Fruit fly (Drosophila melanogaster): ENCODE data around the gene VhaAC39-2.
A peak's percentile ranks its signal among the peaks of the same experiment; 100 is the strongest.

Gene VhaAC39-2

dm6 chr3R:23112680-23113362 lies 46.3 kb downstream of the VhaAC39-2 start, which contains the start of gene Cow (continued):
- TF ChIP-seq btn (GFP tag; optimal IDR thresholded peaks at IDR 0.05) (no peak), Dref (GFP tag; IDR thresholded peaks at IDR 0.05) (no peak), az2 (GFP tag; optimal IDR thresholded peaks at IDR 0.05) (peak; percentile 35), p53 (GFP tag; optimal IDR thresholded peaks at IDR 0.05) (no peak), CG16813 (GFP tag; IDR thresholded peaks at IDR 0.05; ENCODE audit: partially characterized antibody) (no peak), row (GFP tag; IDR thresholded peaks at IDR 0.05) (peak; percentile 84), CG5953 (GFP tag; IDR thresholded peaks at IDR 0.05) (no peak), CG10366 (GFP tag; IDR thresholded peaks at IDR 0.05) (peak; percentile 76), hbn (GFP tag; IDR thresholded peaks at IDR 0.05; ENCODE audit: partially characterized antibody) (no peak), bab2 (GFP tag; optimal IDR thresholded peaks at IDR 0.05) (peak; percentile 48), Xrp1 (GFP tag; IDR thresholded peaks at IDR 0.05) (peak; percentile 74), CG6683 (GFP tag; optimal IDR thresholded peaks at IDR 0.05) (peak; percentile 80), NC2α (GFP tag; optimal IDR thresholded peaks at IDR 0.05) (no peak), CG2116 (GFP tag; optimal IDR thresholded peaks at IDR 0.05) (peak; percentile 4), tna (GFP tag; IDR thresholded peaks at IDR 0.05; ENCODE audit: partially characterized antibody) (no peak), CG15073 (GFP tag; optimal IDR thresholded peaks at IDR 0.05) (no peak), CG4854 (GFP tag; optimal IDR thresholded peaks at IDR 0.05) (no peak), wdn (GFP tag; IDR thresholded peaks at IDR 0.05) (peak; percentile 39; the same call in 1 of the 2 replicates), CG4424 (GFP tag; optimal IDR thresholded peaks at IDR 0.05) (no peak), CG14667 (GFP tag; IDR thresholded peaks at IDR 0.05) (peak; percentile 51; the same call in 1 of the 2 replicates), CG12155 (GFP tag; optimal IDR thresholded peaks at IDR 0.05) (peak; percentile 57), ara (GFP tag; IDR thresholded peaks at IDR 0.05) (no peak), lola (GFP tag; optimal IDR thresholded peaks at IDR 0.05) (no peak), CG7357 (GFP tag; IDR thresholded peaks at IDR 0.05) (no peak), usp (GFP tag; optimal IDR thresholded peaks at IDR 0.05) (no peak), Hey (tag; optimal IDR thresholded peaks at IDR 0.05) (no peak), CG14860 (GFP tag; IDR thresholded peaks at IDR 0.05; ENCODE audit: partially characterized antibody) (no peak), CG13624 (GFP tag; optimal IDR thresholded peaks at IDR 0.05) (peak; percentile 54), CG14965 (GFP tag; optimal IDR thresholded peaks at IDR 0.05; ENCODE audit: borderline replicate concordance) (no peak), Scr (GFP tag; IDR thresholded peaks at IDR 0.05; ENCODE audit: partially characterized antibody) (no peak), HLH4C (GFP tag; IDR thresholded peaks at IDR 0.05; ENCODE audit: partially characterized antibody) (no peak), cwo (GFP tag; optimal IDR thresholded peaks at IDR 0.05) (peak; percentile 72), crc (GFP tag; optimal IDR thresholded peaks at IDR 0.05) (peak; percentile 31), pb (GFP tag; optimal IDR thresholded peaks at IDR 0.05) (no peak), C15 (GFP tag; IDR thresholded peaks at IDR 0.05) (0 out of 3 replicates have a peak, but pooled peaks have one; percentile 49), Spps (tag; optimal IDR thresholded peaks at IDR 0.05) (no peak), CG18619 (GFP tag; optimal IDR thresholded peaks at IDR 0.05) (peak; percentile 62), Vsx1 (GFP tag; optimal IDR thresholded peaks at IDR 0.05) (no peak), NK7.1 (GFP tag; optimal IDR thresholded peaks at IDR 0.05) (no peak), CG15601 (tag; optimal IDR thresholded peaks at IDR 0.05) (no peak), Deaf1 (tag; optimal IDR thresholded peaks at IDR 0.05) (peak; percentile 55), CG17361 (GFP tag; IDR thresholded peaks at IDR 0.05) (peak; percentile 41; the same call in 1 of the 3 replicates), ase (GFP tag; IDR thresholded peaks at IDR 0.05) (peak; percentile 24; the same call in 1 of the 3 replicates), CG31365 (tag; optimal IDR thresholded peaks at IDR 0.05) (no peak), Xbp1 (GFP tag; optimal IDR thresholded peaks at IDR 0.05) (peak; percentile 57), Dbx (GFP tag; IDR thresholded peaks at IDR 0.05) (peak; percentile 84), Bgb (GFP tag; IDR thresholded peaks at IDR 0.05; ENCODE audit: partially characterized antibody) (no peak), Hand (GFP tag; optimal IDR thresholded peaks at IDR 0.05) (peak; percentile 75), fu2 (GFP tag; optimal IDR thresholded peaks at IDR 0.05) (peak; percentile 9)

Measured in whole organism, embryonic.